Fruit fly (Drosophila melanogaster): ENCODE measurements around the gene CG4174.

CG4174 gene

DNA sequence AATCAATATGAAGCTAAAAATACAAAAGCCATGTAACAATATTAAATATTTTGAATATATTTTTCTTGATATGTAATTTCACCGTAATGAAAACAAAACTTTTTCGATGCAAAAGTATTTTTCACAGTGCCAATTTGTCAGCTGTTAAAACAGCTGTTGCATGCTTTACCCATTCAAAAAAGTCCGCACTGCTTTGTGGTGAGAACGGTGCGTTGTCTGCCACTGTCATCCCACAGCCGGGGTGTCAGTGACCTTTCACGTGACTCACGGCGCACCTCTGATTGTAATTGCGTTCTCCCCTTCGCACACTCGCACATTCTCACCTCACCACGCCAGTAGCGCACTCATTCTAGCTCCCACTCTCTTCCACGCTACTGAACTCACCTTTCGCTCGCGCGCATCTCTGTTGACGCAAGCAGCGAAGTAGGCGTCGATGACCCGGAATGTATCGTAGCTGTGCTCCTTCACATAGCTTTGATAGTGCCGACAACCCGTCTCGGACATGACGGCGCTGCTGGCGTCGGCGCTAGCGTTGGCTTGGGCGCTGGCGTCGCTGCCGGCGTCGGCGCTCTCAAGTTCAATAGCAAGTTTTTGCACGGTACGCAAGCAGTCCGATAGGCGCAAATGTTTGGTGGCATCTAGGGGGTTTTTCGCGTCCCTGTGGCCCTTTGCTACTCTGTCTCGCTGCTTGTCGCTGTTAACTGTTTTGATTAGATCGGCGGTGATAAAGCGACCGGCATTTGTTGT, 3.4 kb upstream of the CG4174 start (continued):
- TF ChIP-seq CG11504 (tag; optimal IDR thresholded peaks at IDR 0.05) (peak; percentile 46), CG18476 (GFP tag; optimal IDR thresholded peaks at IDR 0.05) (no peak), CG17612 (GFP tag; IDR thresholded peaks at IDR 0.05) (peak; percentile 10; the same call in 1 of the 2 replicates), gsb-n (tag; optimal IDR thresholded peaks at IDR 0.05) (peak; percentile 56), Lpt (GFP tag; optimal IDR thresholded peaks at IDR 0.05) (no peak), Optix (GFP tag; IDR thresholded peaks at IDR 0.05) (no peak), Xrp1 (GFP tag; IDR thresholded peaks at IDR 0.05) (peak; percentile 61), vvl (GFP tag; IDR thresholded peaks at IDR 0.05) (peak; percentile 76), org-1 (GFP tag; optimal IDR thresholded peaks at IDR 0.05) (no peak), corto (GFP tag; optimal IDR thresholded peaks at IDR 0.05) (no peak), Rx (GFP tag; IDR thresholded peaks at IDR 0.05) (no peak), CG1647 (GFP tag; optimal IDR thresholded peaks at IDR 0.05) (no peak), Dip3 (GFP tag; optimal IDR thresholded peaks at IDR 0.05) (peak; percentile 20), zfh2 (GFP tag; optimal IDR thresholded peaks at IDR 0.05) (peak; percentile 74), sr (GFP tag; IDR thresholded peaks at IDR 0.05) (peak; percentile 60; the same call in 1 of the 3 replicates), CG3281 (GFP tag; optimal IDR thresholded peaks at IDR 0.05) (peak; percentile 4), Lim3 (GFP tag; IDR thresholded peaks at IDR 0.05) (no peak), Side (GFP tag; optimal IDR thresholded peaks at IDR 0.05) (peak; percentile 54), dysf (GFP tag; IDR thresholded peaks at IDR 0.05) (peak; percentile 53; the same call in 1 of the 3 replicates), ac (GFP tag; optimal IDR thresholded peaks at IDR 0.05) (peak; percentile 55), CG10543 (GFP tag; optimal IDR thresholded peaks at IDR 0.05) (peak; percentile 43), bcd (GFP tag; optimal IDR thresholded peaks at IDR 0.05) (no peak), unc-4 (GFP tag; IDR thresholded peaks at IDR 0.05; ENCODE audit: partially characterized antibody) (peak; percentile 68), CG7556 (GFP tag; optimal IDR thresholded peaks at IDR 0.05) (peak; percentile 36), CG18599 (GFP tag; optimal IDR thresholded peaks at IDR 0.05) (peak; percentile 64), Hand (GFP tag; optimal IDR thresholded peaks at IDR 0.05) (no peak)

DNA sequence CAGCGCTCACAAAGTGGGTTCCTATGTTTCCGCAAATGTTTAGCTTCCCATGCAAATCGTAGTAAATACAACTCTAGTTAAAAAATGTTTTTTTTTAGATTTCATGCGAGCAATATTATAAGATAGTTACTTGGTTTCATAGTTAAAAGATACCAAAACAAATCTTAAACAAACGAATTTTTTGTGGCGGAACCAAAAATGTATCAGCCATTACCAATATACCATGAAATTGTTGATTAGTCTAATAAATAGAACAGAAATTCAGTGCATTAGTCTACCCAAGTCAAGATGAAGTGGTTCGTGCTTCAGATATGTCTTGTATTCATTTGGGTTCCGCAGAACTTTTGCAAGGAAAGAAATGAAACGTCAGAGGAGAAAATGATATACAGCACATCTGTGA, 6.1 kb downstream of the CG4174 start, which contains the start of gene CG32199:
Gene CG32199 (plus strand): TSS at position 301 of the 400 bp plus-strand sequence.
- no peak for TF ChIP-seq Awh (GFP tag; IDR thresholded peaks at IDR 0.05)
- no peak for TF ChIP-seq CG8089 (GFP tag; optimal IDR thresholded peaks at IDR 0.05)
- TF ChIP-seq CG9215 (GFP tag; IDR thresholded peaks at IDR 0.05), result no peak
- no peak for TF ChIP-seq Usf (GFP tag; optimal IDR thresholded peaks at IDR 0.05)
- TF ChIP-seq dm (GFP tag; optimal IDR thresholded peaks at IDR 0.05), result no peak
- TF ChIP-seq B-H2 (GFP tag; optimal IDR thresholded peaks at IDR 0.05), result no peak
- no peak for TF ChIP-seq Xbp1 (GFP tag; optimal IDR thresholded peaks at IDR 0.05)
- TF ChIP-seq Tbp (GFP tag; optimal IDR thresholded peaks at IDR 0.05), result no peak
- no peak for TF ChIP-seq Bteb2 (GFP tag; optimal IDR thresholded peaks at IDR 0.05)
- TF ChIP-seq pb (GFP tag; optimal IDR thresholded peaks at IDR 0.05), result no peak
- no peak for TF ChIP-seq luna (GFP tag; optimal IDR thresholded peaks at IDR 0.05)
- TF ChIP-seq CHES-1-like (GFP tag; optimal IDR thresholded peaks at IDR 0.05), result no peak
- no peak for TF ChIP-seq Opbp (GFP tag; IDR thresholded peaks at IDR 0.05; ENCODE audit: partially characterized antibody)
- TF ChIP-seq ttk (GFP tag; IDR thresholded peaks at IDR 0.05), result no peak
- TF ChIP-seq Antp (GFP tag; optimal IDR thresholded peaks at IDR 0.05), result no peak
- TF ChIP-seq Ada2b (GFP tag; IDR thresholded peaks at IDR 0.05), result no peak
- no peak for TF ChIP-seq Bgb (GFP tag; IDR thresholded peaks at IDR 0.05; ENCODE audit: partially characterized antibody)
- no peak for TF ChIP-seq Fer2 (tag; optimal IDR thresholded peaks at IDR 0.05)
- TF ChIP-seq CG1233 (GFP tag; optimal IDR thresholded peaks at IDR 0.05), result no peak

Measured in whole organism, embryonic.